Worm (Caenorhabditis elegans): Measurements from ENCODE around the gene pcs-1.

ce11 chrII:11599751-11600150 lies 22.2 kb upstream of the pcs-1 start, which contains the start of gene npp-5:
- TF ChIP-seq ets-4 (GFP tag; optimal IDR thresholded peaks at IDR 0.05) (no peak), rec-8 (tag; optimal IDR thresholded peaks at IDR 0.05) (no peak), ama-1 (optimal IDR thresholded peaks at IDR 0.05) (no peak), ama-1 (GFP tag; optimal IDR thresholded peaks at IDR 0.05) (no peak), nhr-90 (tag; optimal IDR thresholded peaks at IDR 0.05) (no peak)
